Fruit fly (Drosophila melanogaster): ENCODE results near the gene CG9114.
A peak's percentile ranks its signal among the peaks of the same experiment; 100 is the strongest.

CG9114 gene

DNA sequence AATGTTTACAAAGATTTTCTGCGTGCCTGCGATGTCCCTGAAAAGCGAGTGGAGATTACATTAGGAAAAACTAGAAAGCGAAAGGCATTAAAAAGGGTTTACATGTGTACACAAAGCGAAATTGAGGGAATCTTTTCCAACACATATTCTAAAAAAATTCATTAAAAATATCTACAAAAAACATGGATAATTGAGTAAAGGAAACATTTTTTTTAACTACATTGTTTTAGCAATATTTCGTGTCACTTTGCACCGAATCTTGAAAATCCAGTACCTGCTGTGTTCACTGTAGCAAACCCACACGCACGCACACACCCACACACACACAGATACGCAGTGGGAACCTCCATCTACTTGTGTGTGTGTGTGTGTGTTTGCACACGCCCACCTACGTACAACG lies 28.7 kb downstream of the CG9114 start:
- TF ChIP-seq CG5204 (GFP tag; optimal IDR thresholded peaks at IDR 0.05): no peak
- no peak for TF ChIP-seq ovo (GFP tag; optimal IDR thresholded peaks at IDR 0.05)
- no peak for TF ChIP-seq CG7045 (GFP tag; optimal IDR thresholded peaks at IDR 0.05)
- no peak for TF ChIP-seq CG14711 (tag; optimal IDR thresholded peaks at IDR 0.05)
- TF ChIP-seq cic (GFP tag; optimal IDR thresholded peaks at IDR 0.05): no peak
- no peak for TF ChIP-seq CG12768 (GFP tag; optimal IDR thresholded peaks at IDR 0.05)
- TF ChIP-seq Mnt (GFP tag; optimal IDR thresholded peaks at IDR 0.05): no peak
- TF ChIP-seq pad (GFP tag; optimal IDR thresholded peaks at IDR 0.05): no peak
- no peak for TF ChIP-seq Clk (GFP tag; optimal IDR thresholded peaks at IDR 0.05)
- no peak for TF ChIP-seq cnc (optimal IDR thresholded peaks at IDR 0.05)
- no peak for TF ChIP-seq Hr96 (GFP tag; optimal IDR thresholded peaks at IDR 0.05)
- no peak for TF ChIP-seq Crg-1 (GFP tag; optimal IDR thresholded peaks at IDR 0.05)
- no peak for TF ChIP-seq CG1620 (GFP tag; optimal IDR thresholded peaks at IDR 0.05)

DNA sequence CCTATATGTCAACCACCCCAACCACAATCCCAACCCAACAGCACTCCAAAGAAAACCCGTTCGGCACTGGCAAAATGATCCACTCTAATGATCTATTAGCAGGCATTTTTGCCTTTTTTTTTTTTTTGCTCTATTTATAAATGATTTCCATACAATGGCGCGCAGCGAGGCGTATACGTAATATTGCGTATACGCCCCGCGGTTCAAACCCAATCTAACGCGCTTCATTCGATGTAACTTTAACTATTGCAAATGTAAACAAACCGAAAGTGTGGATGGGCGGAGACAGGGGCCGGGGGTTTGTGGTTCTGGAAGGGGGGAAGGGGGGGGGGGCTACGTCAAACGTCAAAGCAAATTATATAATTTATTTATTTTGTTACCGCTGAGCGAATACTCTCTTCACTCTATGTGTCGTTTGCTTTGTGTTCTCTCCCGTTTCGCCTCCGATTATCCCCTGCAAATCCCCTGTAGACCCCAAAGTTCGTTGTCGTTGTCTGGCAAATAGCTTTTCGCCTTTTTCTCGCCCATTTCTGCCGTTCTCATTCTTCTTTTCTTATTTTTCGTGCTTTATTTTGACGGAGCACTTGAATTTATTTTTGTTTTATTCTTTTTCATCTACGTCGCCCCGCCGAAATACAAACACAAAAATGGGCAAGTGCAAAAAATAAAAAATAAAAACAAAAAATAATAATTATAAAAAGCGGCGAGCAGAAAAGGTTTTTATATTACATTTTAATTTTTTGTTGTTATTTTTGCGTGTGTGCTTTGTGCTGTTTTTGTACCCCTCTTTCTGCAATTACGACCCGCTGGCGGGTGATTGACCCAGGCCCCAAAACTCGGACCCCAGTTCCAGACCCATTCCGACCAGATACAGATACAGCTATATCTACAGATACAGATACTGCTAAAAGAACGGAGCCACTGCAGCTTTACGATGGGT lies 29.5 kb downstream of the CG9114 start:
- no peak for TF ChIP-seq Hr96 (GFP tag; optimal IDR thresholded peaks at IDR 0.05)
- no peak for TF ChIP-seq Mnt (GFP tag; optimal IDR thresholded peaks at IDR 0.05)
- no peak for TF ChIP-seq CG11617 (GFP tag; optimal IDR thresholded peaks at IDR 0.05)
- no peak for TF ChIP-seq toe (GFP tag; optimal IDR thresholded peaks at IDR 0.05)
- peak; percentile 47 for TF ChIP-seq tj (GFP tag; optimal IDR thresholded peaks at IDR 0.05)
- TF ChIP-seq bab1 (GFP tag; optimal IDR thresholded peaks at IDR 0.05): peak; percentile 31
- TF ChIP-seq CG7045 (GFP tag; optimal IDR thresholded peaks at IDR 0.05): no peak
- no peak for TF ChIP-seq Clk (GFP tag; optimal IDR thresholded peaks at IDR 0.05)
- TF ChIP-seq cic (GFP tag; optimal IDR thresholded peaks at IDR 0.05): peak; percentile 71
- TF ChIP-seq pad (GFP tag; optimal IDR thresholded peaks at IDR 0.05): peak; percentile 45
- TF ChIP-seq ovo (GFP tag; optimal IDR thresholded peaks at IDR 0.05): peak; percentile 21
- no peak for TF ChIP-seq CG1620 (GFP tag; optimal IDR thresholded peaks at IDR 0.05)
- no peak for TF ChIP-seq CG5204 (GFP tag; optimal IDR thresholded peaks at IDR 0.05)
- TF ChIP-seq kay (GFP tag; ENCODE audit: borderline replicate concordance): peak; percentile 55
- TF ChIP-seq CG7101 (tag; optimal IDR thresholded peaks at IDR 0.05): peak; percentile 30
- no peak for TF ChIP-seq CG14711 (tag; optimal IDR thresholded peaks at IDR 0.05)
- TF ChIP-seq Crg-1 (GFP tag; optimal IDR thresholded peaks at IDR 0.05): no peak
- TF ChIP-seq CG33017 (tag; optimal IDR thresholded peaks at IDR 0.05): peak; percentile 34
- no peak for TF ChIP-seq cnc (optimal IDR thresholded peaks at IDR 0.05)
- TF ChIP-seq CG12768 (GFP tag; optimal IDR thresholded peaks at IDR 0.05): peak; percentile 47

DNA sequence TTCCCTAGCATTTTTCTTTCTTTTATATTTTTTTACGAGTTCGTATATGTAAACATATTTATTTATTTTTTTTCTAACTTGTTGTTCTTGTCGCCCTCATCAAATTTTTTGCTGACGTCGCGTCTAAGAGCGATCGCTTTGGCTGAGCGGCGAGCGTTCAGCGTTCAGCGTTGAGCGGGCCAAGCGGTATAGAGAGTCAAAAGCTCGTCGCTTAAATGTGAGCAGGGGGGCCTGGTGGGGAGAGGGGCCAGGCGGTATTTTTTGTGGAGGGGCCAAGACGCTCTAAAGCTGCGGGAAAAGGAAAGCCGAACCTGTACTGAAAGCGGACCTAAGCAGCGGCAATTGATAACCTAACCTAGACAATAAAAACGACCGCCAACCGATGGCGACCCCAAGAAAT lies 31.8 kb downstream of the CG9114 start:
- TF ChIP-seq pad (GFP tag; optimal IDR thresholded peaks at IDR 0.05): peak; percentile 80
- TF ChIP-seq Clk (GFP tag; optimal IDR thresholded peaks at IDR 0.05): no peak
- no peak for TF ChIP-seq toe (GFP tag; optimal IDR thresholded peaks at IDR 0.05)
- TF ChIP-seq Hr96 (GFP tag; optimal IDR thresholded peaks at IDR 0.05): no peak
- peak; percentile 97 for TF ChIP-seq tj (GFP tag; optimal IDR thresholded peaks at IDR 0.05)
- TF ChIP-seq CG12768 (GFP tag; optimal IDR thresholded peaks at IDR 0.05): peak; percentile 29
- TF ChIP-seq Crg-1 (GFP tag; optimal IDR thresholded peaks at IDR 0.05): no peak
- no peak for TF ChIP-seq CG5204 (GFP tag; optimal IDR thresholded peaks at IDR 0.05)
- peak; percentile 19 for TF ChIP-seq Mnt (GFP tag; optimal IDR thresholded peaks at IDR 0.05)
- TF ChIP-seq CG14711 (tag; optimal IDR thresholded peaks at IDR 0.05): peak; percentile 22
- TF ChIP-seq CG7045 (GFP tag; optimal IDR thresholded peaks at IDR 0.05): no peak
- peak; percentile 32 for TF ChIP-seq CG7101 (tag; optimal IDR thresholded peaks at IDR 0.05)
- TF ChIP-seq CG11617 (GFP tag; optimal IDR thresholded peaks at IDR 0.05): no peak
- TF ChIP-seq kay (GFP tag; ENCODE audit: borderline replicate concordance): no peak
- TF ChIP-seq bab1 (GFP tag; optimal IDR thresholded peaks at IDR 0.05): no peak
- TF ChIP-seq CG1620 (GFP tag; optimal IDR thresholded peaks at IDR 0.05): no peak

DNA sequence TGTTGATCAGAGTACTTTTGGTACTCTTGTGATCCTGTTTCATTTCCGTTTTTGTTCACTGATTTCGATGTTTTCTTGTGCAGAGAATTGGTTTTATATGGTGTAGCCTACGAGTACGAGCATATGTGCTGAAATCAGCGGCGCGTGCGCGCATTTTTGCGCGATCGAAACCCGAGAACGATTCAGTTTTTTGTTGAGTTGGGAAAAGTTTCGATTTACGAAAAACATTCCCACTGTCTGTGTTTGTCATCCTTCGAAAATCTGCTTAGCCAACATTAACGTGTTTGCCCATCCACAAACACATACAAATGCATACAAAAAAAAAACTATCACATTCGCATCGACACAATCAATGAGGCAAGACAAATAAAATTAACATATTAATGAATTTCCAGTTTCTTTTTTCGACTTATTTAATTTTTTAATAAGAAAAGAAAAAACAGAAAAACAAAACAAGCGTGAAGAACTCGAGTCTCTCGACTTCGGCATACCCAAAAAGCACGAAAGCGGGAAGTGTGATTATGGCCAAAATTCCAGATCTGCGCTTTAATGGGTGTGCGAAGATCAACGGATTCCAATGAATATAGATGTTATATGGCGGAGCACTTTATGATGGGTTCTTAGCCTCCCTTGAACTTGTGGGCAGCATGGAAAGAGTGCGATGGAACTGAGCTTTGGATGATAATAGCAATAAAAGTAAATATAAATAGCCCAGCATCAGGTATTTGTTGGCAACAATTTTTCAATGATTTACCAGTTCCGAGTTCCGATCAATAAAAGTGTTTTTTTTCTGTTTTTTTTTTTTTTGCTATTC lies 32.8 kb downstream of the CG9114 start:
- TF ChIP-seq tj (GFP tag; optimal IDR thresholded peaks at IDR 0.05) (peak; percentile 92), CG11617 (GFP tag; optimal IDR thresholded peaks at IDR 0.05) (no peak)

DNA sequence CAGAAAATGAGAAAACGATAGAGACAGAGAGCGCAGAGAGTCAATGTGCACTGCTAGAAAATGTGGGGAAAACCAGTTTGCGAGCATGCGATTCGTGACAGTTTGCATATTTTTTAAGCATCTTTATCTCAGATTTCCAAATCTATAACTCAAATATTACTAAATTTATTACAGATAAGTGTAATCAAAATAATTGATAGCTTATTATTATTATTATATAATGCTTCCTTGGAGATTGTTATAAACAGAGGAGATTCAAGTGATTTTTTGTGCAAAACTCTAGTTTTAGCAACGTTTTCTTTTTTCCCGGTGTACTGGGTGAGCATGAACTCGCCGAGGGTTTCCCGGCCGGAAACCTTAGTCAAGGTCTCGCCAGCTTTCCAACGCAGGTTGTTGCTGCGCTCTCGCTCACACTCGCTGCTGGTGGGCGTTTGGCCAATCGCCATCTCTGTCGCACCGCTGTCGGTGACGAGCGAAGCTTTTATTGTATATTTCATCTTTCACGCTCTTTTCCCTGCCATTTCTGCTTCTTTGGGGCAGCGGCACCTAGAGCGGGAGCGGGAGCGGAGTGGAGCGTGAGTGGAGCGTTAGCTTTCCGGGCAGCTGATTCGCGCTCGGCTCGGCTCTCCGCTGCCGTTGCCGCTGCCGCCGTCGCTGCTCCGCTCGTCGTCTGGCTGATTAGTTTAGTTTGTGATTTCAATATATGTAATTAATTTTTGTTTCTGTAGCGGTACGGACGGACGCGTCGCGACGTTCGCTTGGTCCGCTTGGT lies 34.5 kb downstream of the CG9114 start:
- TF ChIP-seq CG11617 (GFP tag; optimal IDR thresholded peaks at IDR 0.05) (peak; percentile 99), CG7045 (GFP tag; optimal IDR thresholded peaks at IDR 0.05) (peak; percentile 96), kay (GFP tag; ENCODE audit: borderline replicate concordance) (peak; percentile 83), Mnt (GFP tag; optimal IDR thresholded peaks at IDR 0.05) (peak; percentile 86), CG12768 (GFP tag; optimal IDR thresholded peaks at IDR 0.05) (peak; percentile 96), bab1 (GFP tag; optimal IDR thresholded peaks at IDR 0.05) (peak; percentile 96), Crg-1 (GFP tag; optimal IDR thresholded peaks at IDR 0.05) (peak; percentile 95), tj (GFP tag; optimal IDR thresholded peaks at IDR 0.05) (peak; percentile 93), cic (GFP tag; optimal IDR thresholded peaks at IDR 0.05) (peak; percentile 71), ovo (GFP tag; optimal IDR thresholded peaks at IDR 0.05) (peak; percentile 93), pad (GFP tag; optimal IDR thresholded peaks at IDR 0.05) (peak; percentile 97), CG5204 (GFP tag; optimal IDR thresholded peaks at IDR 0.05) (peak; percentile 87), CG7101 (tag; optimal IDR thresholded peaks at IDR 0.05) (peak; percentile 98), cnc (optimal IDR thresholded peaks at IDR 0.05) (no peak), CG14711 (tag; optimal IDR thresholded peaks at IDR 0.05) (peak; percentile 95), toe (GFP tag; optimal IDR thresholded peaks at IDR 0.05) (peak; percentile 74), CG1620 (GFP tag; optimal IDR thresholded peaks at IDR 0.05) (peak; percentile 89), Hr96 (GFP tag; optimal IDR thresholded peaks at IDR 0.05) (peak; percentile 83), CG33017 (tag; optimal IDR thresholded peaks at IDR 0.05) (peak; percentile 95), Clk (GFP tag; optimal IDR thresholded peaks at IDR 0.05) (peak; percentile 92)
